Fruit fly (Drosophila melanogaster): Measurements from ENCODE around the gene Npc2b.
A peak's percentile ranks its signal among the peaks of the same experiment; 100 is the strongest.

Npc2b gene

DNA sequence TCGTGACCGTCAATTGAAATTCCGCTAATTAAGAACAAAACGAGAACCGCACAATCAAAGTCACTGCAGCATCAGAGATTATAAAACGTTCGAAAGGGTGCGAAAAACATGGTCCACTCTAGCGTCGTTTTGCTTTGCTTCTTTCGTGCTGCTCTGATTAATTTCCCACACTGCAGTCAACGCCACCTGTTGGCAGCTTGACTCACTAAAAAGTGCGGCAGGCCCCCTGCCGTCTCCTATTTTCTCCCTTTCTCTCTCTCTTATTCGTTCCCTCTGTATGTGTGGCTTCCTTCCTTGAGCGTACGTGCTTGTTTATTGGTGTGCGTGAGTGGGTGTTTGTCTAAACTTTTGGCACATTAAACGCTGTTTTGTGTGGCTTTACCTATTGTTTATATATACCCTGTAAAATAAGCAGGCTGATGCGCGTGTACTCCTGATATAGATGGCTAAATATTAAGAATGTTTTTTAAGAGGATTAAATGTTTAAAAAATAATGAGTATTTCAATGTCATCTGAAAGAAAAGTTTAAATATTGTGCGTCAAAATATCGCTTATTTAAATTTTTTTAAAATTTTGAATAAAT lies 9.3 kb downstream of the Npc2b start (continued):
- TF ChIP-seq dysf (GFP tag; IDR thresholded peaks at IDR 0.05) (peak; percentile 5; the same call in 1 of the 3 replicates), HmgD (GFP tag; optimal IDR thresholded peaks at IDR 0.05) (peak; percentile 25), CG13894 (tag; optimal IDR thresholded peaks at IDR 0.05) (no peak), ken (GFP tag; IDR thresholded peaks at IDR 0.05) (no peak), CG14441 (GFP tag; IDR thresholded peaks at IDR 0.05) (0 out of 2 replicates have a peak, but pooled peaks have one; percentile 23), CG10654 (GFP tag; optimal IDR thresholded peaks at IDR 0.05) (no peak), Sry-β (GFP tag; optimal IDR thresholded peaks at IDR 0.05) (no peak), CG12155 (GFP tag; optimal IDR thresholded peaks at IDR 0.05) (no peak), CG18599 (GFP tag; optimal IDR thresholded peaks at IDR 0.05) (peak; percentile 8), Mes4 (GFP tag; optimal IDR thresholded peaks at IDR 0.05) (no peak), caup (GFP tag; optimal IDR thresholded peaks at IDR 0.05; ENCODE audit: severe bottlenecking) (no peak), schlank (tag; optimal IDR thresholded peaks at IDR 0.05) (no peak), HLH3B (GFP tag; IDR thresholded peaks at IDR 0.05) (no peak), corto (GFP tag; optimal IDR thresholded peaks at IDR 0.05) (no peak), CG3281 (GFP tag; optimal IDR thresholded peaks at IDR 0.05) (peak; percentile 23), lmd (GFP tag; IDR thresholded peaks at IDR 0.05) (peak; percentile 31; the same call in 1 of the 2 replicates), CG10267 (tag; optimal IDR thresholded peaks at IDR 0.05) (no peak), ash1 (GFP tag; optimal IDR thresholded peaks at IDR 0.05) (no peak), CG15479 (GFP tag; optimal IDR thresholded peaks at IDR 0.05) (no peak), Hmr (GFP tag; optimal IDR thresholded peaks at IDR 0.05) (peak; percentile 33), ato (GFP tag; IDR thresholded peaks at IDR 0.05; ENCODE audit: partially characterized antibody) (no peak), slp2 (GFP tag; optimal IDR thresholded peaks at IDR 0.05) (peak; percentile 9), hkb (optimal IDR thresholded peaks at IDR 0.05) (no peak), hkb (GFP tag; IDR thresholded peaks at IDR 0.05) (no peak), hb (GFP tag; IDR thresholded peaks at IDR 0.05; ENCODE audit: partially characterized antibody) (no peak), CG7987 (GFP tag; optimal IDR thresholded peaks at IDR 0.05) (peak; percentile 2), nau (GFP tag; optimal IDR thresholded peaks at IDR 0.05) (no peak), CG4854 (GFP tag; optimal IDR thresholded peaks at IDR 0.05) (no peak), vvl (GFP tag; IDR thresholded peaks at IDR 0.05) (peak; percentile 39), CG12391 (tag; optimal IDR thresholded peaks at IDR 0.05) (peak; percentile 14), CG3847 (GFP tag; IDR thresholded peaks at IDR 0.05) (no peak), PHDP (tag; optimal IDR thresholded peaks at IDR 0.05) (peak; percentile 8), repo (GFP tag; optimal IDR thresholded peaks at IDR 0.05) (no peak), HHEX (GFP tag; optimal IDR thresholded peaks at IDR 0.05) (peak; percentile 10), CG7372 (GFP tag; IDR thresholded peaks at IDR 0.05) (peak; percentile 54), chinmo (GFP tag; IDR thresholded peaks at IDR 0.05; ENCODE audit: partially characterized antibody) (peak; percentile 75; the same call in 2 of the 4 replicates), luna (GFP tag; optimal IDR thresholded peaks at IDR 0.05) (no peak), sens (GFP tag) (peak; percentile 72), CG13287 (GFP tag; IDR thresholded peaks at IDR 0.05; ENCODE audit: partially characterized antibody) (0 out of 2 replicates have a peak, but pooled peaks have one; percentile 8), disco-r (GFP tag; optimal IDR thresholded peaks at IDR 0.05) (no peak), ap (GFP tag; IDR thresholded peaks at IDR 0.05) (no peak), CG17361 (GFP tag; IDR thresholded peaks at IDR 0.05) (0 out of 3 replicates have a peak, but pooled peaks have one; percentile 7), nom (GFP tag; optimal IDR thresholded peaks at IDR 0.05) (no peak), otp (GFP tag; IDR thresholded peaks at IDR 0.05) (0 out of 3 replicates have a peak, but pooled peaks have one; percentile 30), slbo (GFP tag; IDR thresholded peaks at IDR 0.05) (peak; percentile 24; the same call in 1 of the 2 replicates), CG2199 (GFP tag; IDR thresholded peaks at IDR 0.05) (0 out of 3 replicates have a peak, but pooled peaks have one; percentile 64), CG12299 (tag; optimal IDR thresholded peaks at IDR 0.05) (no peak), bsh (GFP tag; optimal IDR thresholded peaks at IDR 0.05) (no peak), tll (GFP tag; optimal IDR thresholded peaks at IDR 0.05) (no peak)

Measured in whole organism, embryonic.